Worm (Caenorhabditis elegans) whole organism, L3 larva: ENCODE data around the gene sdz-35.
"Not testable (repeated sequence)": the region's sequence is repeated elsewhere in the genome, so short reads cannot be mapped to it uniquely, and the experiment has no call there.

ENCODE experiments used
- R02D3.7 ChIP-seq: fragments of 150-350 bp; optimal IDR thresholded peaks from 2 replicates; lab custom pipeline; 2014; ENCODE audit warnings: missing biosample characterization, missing genetic modification characterization
- ZK546.5 ChIP-seq: sonication (generic microtip); optimal IDR thresholded peaks from 2 replicates; lab custom pipeline; 2017; ENCODE audit warnings: missing biosample characterization, missing genetic modification characterization
- ama-1 ChIP-seq: fragments of 150-350 bp; optimal IDR thresholded peaks from 2 replicates; lab custom pipeline; 2018
- ceh-9 ChIP-seq: sonication (generic microtip); optimal IDR thresholded peaks from 2 replicates; lab custom pipeline; 2018; ENCODE audit warnings: missing biosample characterization, missing genetic modification characterization
- elt-2 ChIP-seq: sonication (generic microtip); optimal IDR thresholded peaks from 2 replicates; lab custom pipeline; 2016; ENCODE audit warnings: missing genetic modification reagents, mild to moderate bottlenecking, missing genetic modification characterization, missing compliant biosample characterization
- fkh-2 ChIP-seq: fragments of 150-350 bp; optimal IDR thresholded peaks from 2 replicates; lab custom pipeline; 2014; ENCODE audit warnings: missing biosample characterization, missing genetic modification reagents, missing genetic modification characterization
- fos-1 ChIP-seq: fragments of 150-350 bp; optimal IDR thresholded peaks from 2 replicates; lab custom pipeline; 2014; ENCODE audit warnings: missing biosample characterization, missing genetic modification characterization
- hmg-11 ChIP-seq: sonication (generic microtip); optimal IDR thresholded peaks from 2 replicates; lab custom pipeline; 2016; ENCODE audit warnings: missing genetic modification characterization, missing compliant biosample characterization
- jun-1 ChIP-seq: fragments of 150-350 bp; optimal IDR thresholded peaks from 2 replicates; lab custom pipeline; 2014; ENCODE audit warnings: missing biosample characterization, missing genetic modification reagents, missing genetic modification characterization
- lin-15B ChIP-seq: fragments of 150-350 bp; optimal IDR thresholded peaks from 2 replicates; lab custom pipeline; 2014; ENCODE audit warnings: missing biosample characterization, missing genetic modification characterization
- lin-39 ChIP-seq: fragments of 150-350 bp; optimal IDR thresholded peaks from 2 replicates; lab custom pipeline; 2018; ENCODE audit warnings: missing biosample characterization, missing genetic modification reagents, missing genetic modification characterization
- lsy-12 ChIP-seq: sonication (generic microtip); optimal IDR thresholded peaks from 2 replicates; lab custom pipeline; 2016; ENCODE audit warnings: mild to moderate bottlenecking, missing genetic modification characterization, missing compliant biosample characterization
- mdl-1 ChIP-seq: fragments of 150-350 bp; optimal IDR thresholded peaks from 2 replicates; lab custom pipeline; 2014; ENCODE audit warnings: missing biosample characterization, missing genetic modification characterization
- mml-1 ChIP-seq: fragments of 150-350 bp; sonication (generic microtip); optimal IDR thresholded peaks from 3 replicates; lab custom pipeline; 2014; ENCODE audit warnings: missing biosample characterization, missing genetic modification characterization
- nfya-1 ChIP-seq: sonication (generic microtip); optimal IDR thresholded peaks from 2 replicates; lab custom pipeline; 2017; ENCODE audit warnings: missing genetic modification characterization, mild to moderate bottlenecking, missing compliant biosample characterization, antibody characterized with exemption, moderate library complexity; ENCODE audit not compliant: insufficient read depth
- nhr-12 ChIP-seq: fragments of 150-350 bp; optimal IDR thresholded peaks from 2 replicates; lab custom pipeline; 2014; ENCODE audit warnings: missing biosample characterization, missing genetic modification characterization
- nhr-23 ChIP-seq: fragments of 150-350 bp; optimal IDR thresholded peaks from 2 replicates; lab custom pipeline; 2014; ENCODE audit warnings: missing biosample characterization, missing genetic modification reagents, missing genetic modification characterization
- nhr-25 ChIP-seq: sonication (generic microtip); optimal IDR thresholded peaks from 2 replicates; lab custom pipeline; 2017; ENCODE audit warnings: missing biosample characterization, missing genetic modification characterization
- nhr-67 ChIP-seq: fragments of 150-350 bp; optimal IDR thresholded peaks from 2 replicates; lab custom pipeline; 2014; ENCODE audit warnings: missing biosample characterization, missing genetic modification characterization
- nhr-76 ChIP-seq: fragments of 150-350 bp; sonication (generic microtip); optimal IDR thresholded peaks from 5 replicates; lab custom pipeline; 2014; ENCODE audit warnings: missing biosample characterization, missing genetic modification characterization
- pqm-1 ChIP-seq: fragments of 150-350 bp; optimal IDR thresholded peaks from 2 replicates; lab custom pipeline; 2017; ENCODE audit warnings: missing biosample characterization, missing genetic modification characterization, inconsistent platforms
- sea-2 ChIP-seq: fragments of 150-350 bp; sonication (generic microtip); optimal IDR thresholded peaks from 4 replicates; lab custom pipeline; 2014; ENCODE audit warnings: missing biosample characterization, missing genetic modification reagents, missing genetic modification characterization
- snpc-4 ChIP-seq: fragments of 150-350 bp; optimal IDR thresholded peaks from 2 replicates; lab custom pipeline; 2014; ENCODE audit warnings: missing biosample characterization, missing genetic modification characterization
- unc-39 ChIP-seq: sonication (generic microtip); optimal IDR thresholded peaks from 4 replicates; lab custom pipeline; 2017; ENCODE audit warnings: missing biosample characterization, missing genetic modification characterization
- unc-62 ChIP-seq: fragments of 150-350 bp; sonication (generic microtip); optimal IDR thresholded peaks from 4 replicates; lab custom pipeline; 2014; ENCODE audit warnings: missing biosample characterization, missing genetic modification reagents, missing genetic modification characterization
- zag-1 ChIP-seq: fragments of 150-350 bp; optimal IDR thresholded peaks from 2 replicates; lab custom pipeline; 2014; ENCODE audit warnings: missing biosample characterization, missing genetic modification characterization
- ztf-11 ChIP-seq: fragments of 150-350 bp; optimal IDR thresholded peaks from 2 replicates; lab custom pipeline; 2014; ENCODE audit warnings: missing biosample characterization, missing genetic modification characterization
- ztf-4 ChIP-seq: fragments of 150-350 bp; optimal IDR thresholded peaks from 2 replicates; lab custom pipeline; 2014; ENCODE audit warnings: missing biosample characterization, missing genetic modification characterization

sdz-35 gene

DNA sequence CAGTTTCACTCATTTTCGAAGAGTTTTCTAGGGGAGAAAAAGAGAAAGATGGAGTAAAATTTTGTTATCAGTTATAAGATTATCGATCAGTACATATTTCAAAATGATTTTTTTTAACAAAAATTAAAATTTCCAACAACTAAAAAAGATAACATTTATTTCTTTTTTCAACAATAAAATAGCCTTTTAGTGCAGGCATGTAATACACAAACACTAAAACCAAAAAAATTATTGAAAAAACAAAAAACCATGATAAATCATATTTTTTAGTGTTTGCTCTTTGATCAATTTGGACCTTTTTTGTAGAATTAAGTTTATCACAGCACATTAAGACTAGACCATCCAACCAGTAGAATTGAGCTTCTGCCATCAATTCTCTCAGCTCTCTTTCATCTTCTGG, 16.1 kb upstream of the sdz-35 start, which contains the start of gene ZC239.15:
Gene ZC239.15 (minus strand): TSS at position 101 of the 400 bp plus-strand sequence.
- no peak for TF ChIP-seq ztf-4
- peak; percentile 20 for TF ChIP-seq elt-2

DNA sequence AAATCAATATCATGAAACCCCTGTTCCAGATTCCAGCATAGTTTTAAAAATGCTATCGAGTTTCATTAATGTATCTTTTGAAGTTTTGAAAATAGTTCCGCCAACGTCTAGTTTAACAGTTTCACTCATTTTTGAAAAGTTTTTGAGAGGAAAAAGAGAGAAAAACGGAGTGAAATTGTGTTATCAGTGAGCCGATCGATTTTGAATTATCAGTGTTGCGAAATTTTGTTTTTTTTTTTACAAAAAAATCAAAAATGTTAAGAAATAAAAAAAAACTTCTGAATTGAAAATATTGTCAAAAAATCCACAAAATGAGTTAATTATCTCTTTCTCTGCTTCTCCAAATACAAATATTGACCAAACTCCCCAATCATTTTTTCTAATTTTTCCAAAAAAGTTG, 14.1 kb upstream of the sdz-35 start, which contains the start of gene ZC239.13:
Gene ZC239.13 (minus strand): TSS at position 154 of the 400 bp plus-strand sequence.
- TF ChIP-seq nfya-1 (tag; lab: Kevin White, UChicago) = no peak
- TF ChIP-seq nhr-76 (tag; lab: Kevin White, UChicago) = no peak
- TF ChIP-seq nhr-67 (tag; lab: Kevin White, UChicago) = no peak
- TF ChIP-seq sea-2 (GFP tag; lab: Kevin White, UChicago) = no peak
- peak; percentile 39 for TF ChIP-seq elt-2

DNA sequence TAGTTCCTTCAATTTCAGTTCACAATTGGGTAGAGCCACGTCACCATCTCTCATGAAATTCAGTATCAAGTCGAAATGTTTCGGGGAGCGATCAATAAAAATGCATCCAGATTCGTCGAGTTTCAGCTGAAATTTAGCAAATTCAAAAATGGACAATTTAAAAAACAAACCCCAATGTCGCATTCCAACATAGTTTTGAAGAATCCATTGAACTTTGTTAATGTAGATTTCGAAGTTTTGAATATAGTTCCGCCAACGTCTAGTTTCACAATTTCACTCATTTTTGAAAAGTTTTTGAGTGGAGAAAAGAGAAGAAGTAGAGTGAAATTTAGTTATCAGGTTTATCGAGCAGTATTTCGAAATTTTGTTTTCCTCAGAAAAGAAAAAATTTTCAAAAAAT, 13.2 kb upstream of the sdz-35 start, which contains the start of gene ZC239.14:
Gene ZC239.14 (minus strand): TSS at position 305 of the 400 bp plus-strand sequence.
- no peak for TF ChIP-seq elt-2
- TF ChIP-seq jun-1 (tag; lab: Kevin White, UChicago) = no peak
- TF ChIP-seq nhr-76 (tag; lab: Kevin White, UChicago) = no peak
- TF ChIP-seq snpc-4 (tag; lab: Kevin White, UChicago) = no peak
- TF ChIP-seq fkh-2 (tag; lab: Kevin White, UChicago) = no peak
- no peak for TF ChIP-seq ZK546.5 (tag; lab: Kevin White, UChicago)
- TF ChIP-seq hmg-11 (tag; lab: Kevin White, UChicago) = no peak
- no peak for TF ChIP-seq ama-1 (lab: Kevin White, UChicago)
- no peak for TF ChIP-seq zag-1 (tag; lab: Kevin White, UChicago)
- TF ChIP-seq nhr-12 (tag; lab: Kevin White, UChicago) = no peak
- no peak for TF ChIP-seq mml-1
- TF ChIP-seq unc-39 (tag; lab: Kevin White, UChicago) = no peak
- TF ChIP-seq unc-62 = no peak
- no peak for TF ChIP-seq ztf-11 (tag; lab: Kevin White, UChicago)
- no peak for TF ChIP-seq lin-39 (tag; lab: Kevin White, UChicago)
- no peak for TF ChIP-seq nhr-23 (tag; lab: Kevin White, UChicago)
- TF ChIP-seq pqm-1 = no peak
- TF ChIP-seq nhr-25 (tag; lab: Kevin White, UChicago) = no peak

DNA sequence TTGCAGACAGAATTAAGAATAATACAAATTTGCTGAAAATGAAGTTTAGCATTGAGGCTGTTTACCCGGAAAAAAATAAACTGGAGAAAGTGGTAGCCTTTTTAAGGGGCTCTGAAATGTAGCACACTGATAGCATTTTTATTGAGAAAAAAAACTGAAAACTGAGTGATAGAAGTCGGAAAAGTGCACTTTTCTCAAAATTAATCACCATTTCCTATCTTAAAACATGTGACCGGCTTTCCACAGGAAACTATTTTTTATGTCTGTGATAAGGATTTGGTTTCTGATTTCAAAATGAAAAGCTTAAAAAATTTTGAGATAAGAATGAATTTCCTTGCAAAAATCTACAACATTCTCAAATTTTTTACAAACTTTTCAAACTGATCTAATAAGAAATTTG, 12.1 kb upstream of the sdz-35 start, which contains the start of gene ZC239.22:
Gene ZC239.22 (minus strand): TSS at position 101 of the 400 bp plus-strand sequence.
- TF ChIP-seq lsy-12 (tag; lab: Kevin White, UChicago) (no peak), elt-2 (peak; percentile 15)

DNA sequence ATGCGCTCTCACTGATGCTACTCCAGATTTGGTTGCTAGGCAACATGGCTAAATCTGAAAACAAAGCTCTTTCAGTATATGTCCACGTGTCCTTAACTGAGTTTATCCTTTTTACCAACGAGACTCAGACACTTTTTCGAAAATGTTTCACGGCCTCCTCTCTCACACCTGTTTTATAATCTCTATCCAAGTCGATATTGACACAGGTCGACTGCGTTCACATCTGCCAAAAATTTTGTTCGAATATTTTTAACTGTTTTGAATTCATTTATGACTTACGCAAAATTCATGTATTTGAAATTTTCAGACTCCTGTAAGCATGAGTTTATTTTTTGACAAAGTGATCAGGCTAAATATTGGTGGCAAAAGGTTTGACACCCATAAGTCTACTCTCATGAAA, 7.2 kb upstream of the sdz-35 start, which contains the start of gene ZC239.3:
Gene ZC239.3 (plus strand): TSS at position 301 of the 400 bp plus-strand sequence.
- not testable (repeated sequence) for TF ChIP-seq nfya-1 (tag; lab: Kevin White, UChicago); mdl-1 (tag; lab: Kevin White, UChicago); elt-2

DNA sequence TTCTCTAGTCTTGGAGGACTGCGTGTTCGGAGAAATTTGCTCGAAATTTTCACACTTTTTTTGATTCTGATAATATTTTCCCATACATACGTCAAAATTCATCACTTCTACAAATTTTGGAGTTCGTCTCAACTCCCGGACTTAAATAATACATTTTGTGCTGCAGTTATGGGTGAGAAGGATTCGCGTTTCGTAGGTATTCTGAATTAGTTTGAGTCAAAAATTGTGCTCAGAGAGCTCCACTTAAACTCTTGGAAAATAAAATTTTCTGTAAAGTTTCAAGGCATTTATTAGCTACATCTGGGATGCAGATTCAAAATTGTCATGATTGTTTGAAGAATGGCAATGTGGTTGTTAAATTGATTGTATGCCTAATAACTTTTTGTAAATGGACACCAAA, 5.3 kb upstream of the sdz-35 start, which contains the start of gene ZC239.4:
Gene ZC239.4 (plus strand): TSS at position 301 of the 400 bp plus-strand sequence.
- TF ChIP-seq nhr-23 (tag; lab: Kevin White, UChicago) = no peak
- no peak for TF ChIP-seq sea-2 (GFP tag; lab: Kevin White, UChicago)
- no peak for TF ChIP-seq R02D3.7 (tag; lab: Kevin White, UChicago)
- TF ChIP-seq ztf-4 = no peak
- TF ChIP-seq ceh-9 (tag; lab: Kevin White, UChicago) = no peak
- no peak for TF ChIP-seq pqm-1
- no peak for TF ChIP-seq hmg-11 (tag; lab: Kevin White, UChicago)
- TF ChIP-seq ama-1 (lab: Kevin White, UChicago) = no peak
- no peak for TF ChIP-seq mdl-1 (tag; lab: Kevin White, UChicago)

DNA sequence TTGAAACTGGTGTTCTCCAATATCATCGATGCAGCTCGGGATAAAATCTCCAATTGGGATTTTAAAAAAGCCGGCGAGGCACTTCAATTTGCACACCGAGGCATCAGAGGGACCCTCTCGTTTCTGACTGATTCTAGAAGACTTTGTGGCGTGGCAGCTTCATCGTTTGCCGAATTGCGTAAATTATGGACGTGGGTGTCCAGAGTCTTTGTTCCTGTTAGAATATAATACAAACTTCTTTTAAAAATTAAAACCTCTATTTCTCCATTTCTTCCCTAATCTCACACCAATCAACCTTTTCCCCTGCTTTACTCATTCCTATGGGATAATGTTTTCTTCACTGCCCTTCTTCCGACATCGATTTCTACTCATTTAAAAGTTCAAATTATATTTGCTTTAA, 1.8 kb upstream of the sdz-35 start, which contains the start of gene ZC239.5:
Gene ZC239.5 (plus strand): TSS at position 301 of the 400 bp plus-strand sequence.
- TF ChIP-seq lin-15B = no peak
- TF ChIP-seq fos-1 (tag; lab: Kevin White, UChicago) = no peak
- no peak for TF ChIP-seq unc-62
- no peak for TF ChIP-seq ceh-9 (tag; lab: Kevin White, UChicago)
- no peak for TF ChIP-seq R02D3.7 (tag; lab: Kevin White, UChicago)
